Fruit fly (Drosophila melanogaster) whole organism, prepupa: ENCODE measurements around the gene Kdm5.

ENCODE experiments used
- CG11902 ChIP-seq: fragments of 200-800 bp; sonication (Bioruptor generic); optimal IDR thresholded peaks from 3 replicates; lab custom pipeline; 2016; ENCODE audit warnings: missing biosample characterization, missing genetic modification characterization
- CG15336 ChIP-seq: fragments of 200-800 bp; sonication (Bioruptor generic); IDR thresholded peaks from 2 replicates; pipeline ENCODE4 v1.3.6; 2022; ENCODE audit warnings: missing biosample characterization, missing genetic modification characterization
- CG16779 ChIP-seq: fragments of 200-800 bp; sonication (Bioruptor generic); optimal IDR thresholded peaks from 3 replicates; lab custom pipeline; 2017; ENCODE audit warnings: missing biosample characterization, mild to moderate bottlenecking, missing genetic modification characterization
- CG31627 ChIP-seq: fragments of 200-800 bp; sonication (Bioruptor generic); optimal IDR thresholded peaks from 3 replicates; lab custom pipeline; 2016; ENCODE audit warnings: missing biosample characterization, missing genetic modification characterization
- CG3919 ChIP-seq: fragments of 200-800 bp; sonication (Bioruptor generic); optimal IDR thresholded peaks from 3 replicates; lab custom pipeline; 2016; ENCODE audit warnings: missing biosample characterization, missing genetic modification characterization
- CG4318 ChIP-seq: fragments of 200-800 bp; sonication (Bioruptor generic); optimal IDR thresholded peaks from 3 replicates; lab custom pipeline; 2017; ENCODE audit warnings: missing biosample characterization, mild to moderate bottlenecking, missing genetic modification characterization
- CG6276 ChIP-seq: fragments of 200-800 bp; sonication (Bioruptor generic); optimal IDR thresholded peaks from 2 replicates; lab custom pipeline; 2017; ENCODE audit warnings: missing biosample characterization, mild to moderate bottlenecking, missing genetic modification characterization
- CG6792 ChIP-seq: fragments of 200-800 bp; sonication (Bioruptor generic); optimal IDR thresholded peaks from 3 replicates; lab custom pipeline; 2016; ENCODE audit warnings: missing biosample characterization, missing genetic modification characterization
- CG6808 ChIP-seq: fragments of 200-800 bp; sonication (Bioruptor generic); optimal IDR thresholded peaks from 3 replicates; lab custom pipeline; 2017; ENCODE audit warnings: missing biosample characterization, missing genetic modification characterization, mild to moderate bottlenecking, moderate library complexity, missing genetic modification reagents
- CG7368 ChIP-seq: fragments of 200-800 bp; sonication (Bioruptor generic); optimal IDR thresholded peaks from 3 replicates; lab custom pipeline; 2016; ENCODE audit warnings: missing biosample characterization, missing genetic modification characterization
- CG8119 ChIP-seq: fragments of 200-800 bp; sonication (Bioruptor generic); IDR thresholded peaks from 3 replicates; pipeline ENCODE4 v1.3.6; 2022; ENCODE audit warnings: missing biosample characterization, missing genetic modification characterization
- CG8319 ChIP-seq: fragments of 200-800 bp; sonication (Bioruptor generic); optimal IDR thresholded peaks from 3 replicates; lab custom pipeline; 2016; ENCODE audit warnings: missing biosample characterization, missing genetic modification characterization
- CG9139 ChIP-seq: fragments of 200-800 bp; sonication (Bioruptor generic); optimal IDR thresholded peaks from 3 replicates; lab custom pipeline; 2017; ENCODE audit warnings: missing biosample characterization, mild to moderate bottlenecking, missing genetic modification characterization
- Eip78C ChIP-seq: fragments of 200-800 bp; sonication (Bioruptor generic); peaks from one replicate; lab custom pipeline; 2016; ENCODE audit warnings: missing biosample characterization, missing genetic modification characterization
- Eip93F ChIP-seq: fragments of 200-800 bp; sonication (Bioruptor generic); optimal IDR thresholded peaks from 2 replicates; lab custom pipeline; 2016; ENCODE audit warnings: missing biosample characterization, mild to moderate bottlenecking, missing genetic modification characterization
- Ets21C ChIP-seq: fragments of 200-800 bp; sonication (Bioruptor generic); optimal IDR thresholded peaks from 3 replicates; lab custom pipeline; 2016; ENCODE audit warnings: missing biosample characterization, missing genetic modification characterization
- Ets96B ChIP-seq: fragments of 200-800 bp; optimal IDR thresholded peaks from 2 replicates; lab custom pipeline; 2019; ENCODE audit warnings: missing biosample characterization, mild to moderate bottlenecking, missing genetic modification characterization, moderate library complexity
- Hr39 ChIP-seq: fragments of 200-800 bp; sonication (Bioruptor generic); optimal IDR thresholded peaks from 2 replicates; lab custom pipeline; 2016; ENCODE audit warnings: missing biosample characterization, missing genetic modification characterization
- Hr4 ChIP-seq: fragments of 200-800 bp; sonication (Bioruptor generic); optimal IDR thresholded peaks from 3 replicates; lab custom pipeline; 2016; ENCODE audit warnings: missing biosample characterization, missing genetic modification characterization
- Met ChIP-seq: fragments of 200-800 bp; sonication (Bioruptor generic); optimal IDR thresholded peaks from 3 replicates; lab custom pipeline; 2016; ENCODE audit warnings: missing biosample characterization, missing genetic modification characterization
- Smox ChIP-seq: fragments of 200-800 bp; sonication (Bioruptor generic); optimal IDR thresholded peaks from 3 replicates; lab custom pipeline; 2016; ENCODE audit warnings: missing biosample characterization, missing genetic modification characterization
- Sox102F ChIP-seq: fragments of 200-800 bp; sonication (Bioruptor generic); optimal IDR thresholded peaks from 2 replicates; lab custom pipeline; 2016; ENCODE audit warnings: missing biosample characterization, mild to moderate bottlenecking, missing genetic modification characterization
- Sox14 ChIP-seq: fragments of 200-800 bp; sonication (Bioruptor generic); optimal IDR thresholded peaks from 3 replicates; lab custom pipeline; 2016; ENCODE audit warnings: missing biosample characterization, missing genetic modification characterization
- cyc ChIP-seq: fragments of 200-800 bp; sonication (Bioruptor generic); optimal IDR thresholded peaks from 3 replicates; lab custom pipeline; 2016; ENCODE audit warnings: missing biosample characterization, missing genetic modification characterization
- dsx ChIP-seq: fragments of 200-800 bp; optimal IDR thresholded peaks from 3 replicates; lab custom pipeline; 2019; ENCODE audit warnings: missing biosample characterization, mild to moderate bottlenecking, missing genetic modification characterization, moderate library complexity; ENCODE audit not compliant: poor library complexity, severe bottlenecking
- eg ChIP-seq: fragments of 200-800 bp; sonication (Bioruptor generic); IDR thresholded peaks from 3 replicates; pipeline ENCODE4 v1.3.6; 2022; ENCODE audit warnings: missing biosample characterization, missing genetic modification characterization
- esn ChIP-seq: fragments of 200-800 bp; sonication (Bioruptor generic); optimal IDR thresholded peaks from 2 replicates; lab custom pipeline; 2016; ENCODE audit warnings: missing biosample characterization, mild to moderate bottlenecking, missing genetic modification characterization, moderate library complexity
- fkh ChIP-seq: fragments of 200-800 bp; sonication (Bioruptor generic); optimal IDR thresholded peaks from 3 replicates; lab custom pipeline; 2017; ENCODE audit warnings: missing biosample characterization, mild to moderate bottlenecking, missing genetic modification characterization, moderate library complexity
- lz ChIP-seq: fragments of 200-800 bp; sonication (Bioruptor generic); optimal IDR thresholded peaks from 3 replicates; lab custom pipeline; 2016; ENCODE audit warnings: missing biosample characterization, missing genetic modification characterization
- pdm3 ChIP-seq: fragments of 200-800 bp; sonication (Bioruptor generic); optimal IDR thresholded peaks from 3 replicates; lab custom pipeline; 2016; ENCODE audit warnings: missing biosample characterization, missing genetic modification characterization
- salr ChIP-seq, 2 experiments: fragments of 200-800 bp; sonication (Bioruptor generic); optimal IDR thresholded peaks; 3 replicates each; lab custom pipeline; 2016 to 2018; ENCODE audit warnings: missing biosample characterization in 2 of 2, missing genetic modification characterization in 2 of 2, mild to moderate bottlenecking in 1 of 2
- spab ChIP-seq: fragments of 200-800 bp; sonication (Bioruptor generic); optimal IDR thresholded peaks from 2 replicates; lab custom pipeline; 2017; ENCODE audit warnings: missing biosample characterization, mild to moderate bottlenecking, missing genetic modification characterization, missing genetic modification reagents
- ss ChIP-seq, 2 experiments: fragments of 200-800 bp; sonication (Bioruptor generic); optimal IDR thresholded peaks; 2 replicates in 1 of 2; 3 replicates in 1 of 2; lab custom pipeline; 2017 to 2018; ENCODE audit warnings: mild to moderate bottlenecking in 2 of 2, missing biosample characterization in 2 of 2, missing genetic modification characterization in 2 of 2, moderate library complexity in 1 of 2
- svp ChIP-seq: fragments of 200-800 bp; sonication (Bioruptor generic); peaks from one replicate; lab custom pipeline; 2016; ENCODE audit warnings: missing biosample characterization, missing genetic modification characterization
- topi ChIP-seq: fragments of 200-800 bp; sonication (Bioruptor generic); optimal IDR thresholded peaks from 3 replicates; lab custom pipeline; 2016; ENCODE audit warnings: missing biosample characterization, missing genetic modification characterization
- vri ChIP-seq: fragments of 200-800 bp; sonication (Bioruptor generic); optimal IDR thresholded peaks from 3 replicates; lab custom pipeline; 2016; ENCODE audit warnings: missing biosample characterization, mild to moderate bottlenecking, missing genetic modification characterization

Gene Kdm5

dm6 chr2L:5975025-5975539, 24.2 kb downstream of the Kdm5 start:
- no peak for TF ChIP-seq CG8319
- no peak for TF ChIP-seq CG4318 (GFP tag; lab: Kevin White, UChicago)
- TF ChIP-seq eg (GFP tag; lab: Robert Waterston, UW) = peak; percentile 38; the same call in 2 of the 3 replicates
- TF ChIP-seq CG6808 (GFP tag; lab: Kevin White, UChicago) = no peak
- TF ChIP-seq dsx (GFP tag; lab: Kevin White, UChicago) = peak; percentile 26
- no peak for TF ChIP-seq Sox102F (GFP tag; lab: Kevin White, UChicago)
- TF ChIP-seq CG8119 (GFP tag; lab: Robert Waterston, UW) = 0 out of 3 replicates have a peak, but pooled peaks have one; percentile 18
- TF ChIP-seq svp (GFP tag; lab: Kevin White, UChicago) = peak; percentile 72
- no peak for TF ChIP-seq CG3919 (GFP tag; lab: Kevin White, UChicago)
- no peak for TF ChIP-seq vri (GFP tag; lab: Kevin White, UChicago)
- TF ChIP-seq CG15336 (GFP tag; lab: Robert Waterston, UW) = peak; percentile 13; the same call in 1 of the 2 replicates
- TF ChIP-seq fkh = peak; percentile 50
- TF ChIP-seq, all 60 proteins: peak for 6

dm6 chr2L:5974122-5974521, 25.2 kb downstream of the Kdm5 start:
- TF ChIP-seq ss (GFP tag; optimal IDR thresholded peaks at IDR 0.05; lab: Kevin White, UChicago) (peak in 1 of 2 experiments; percentile 16), CG15336 (GFP tag; lab: Robert Waterston, UW) (no peak), svp (GFP tag; lab: Kevin White, UChicago) (peak; percentile 85), CG6792 (GFP tag; lab: Kevin White, UChicago) (no peak), Eip78C (GFP tag; lab: Kevin White, UChicago) (peak; percentile 56), fkh (peak; percentile 95), spab (GFP tag; lab: Kevin White, UChicago) (peak; percentile 6), dsx (GFP tag; lab: Kevin White, UChicago) (no peak)
- TF ChIP-seq, all 60 proteins: peak for 5

- TF ChIP-seq CG9139 (GFP tag; lab: Kevin White, UChicago) (no peak), CG8119 (GFP tag; lab: Robert Waterston, UW) (no peak), Eip78C (GFP tag; lab: Kevin White, UChicago) (peak; percentile 39), CG6276 (no peak), svp (GFP tag; lab: Kevin White, UChicago) (no peak), Sox14 (no peak), eg (GFP tag; lab: Robert Waterston, UW) (no peak), lz (GFP tag; lab: Kevin White, UChicago) (no peak)
Observed at dm6 chr2L:5972588-5973236, 26.6 kb downstream of the Kdm5 start.

- TF ChIP-seq CG9139 (GFP tag; lab: Kevin White, UChicago) = no peak
- TF ChIP-seq cyc = peak; percentile 25
- peak; percentile 47 for TF ChIP-seq topi
- peak; percentile 44 for TF ChIP-seq lz (GFP tag; lab: Kevin White, UChicago)
- TF ChIP-seq CG31627 (GFP tag; lab: Kevin White, UChicago) = peak; percentile 52
- no peak for TF ChIP-seq Eip93F
- TF ChIP-seq Sox14 = peak; percentile 23
- no peak for TF ChIP-seq CG7368
- peak; percentile 47 for TF ChIP-seq Hr39 (GFP tag; lab: Kevin White, UChicago)
- TF ChIP-seq Hr4 (GFP tag; lab: Kevin White, UChicago) = no peak
- peak; percentile 50 for TF ChIP-seq Smox (GFP tag; lab: Kevin White, UChicago)
- TF ChIP-seq svp (GFP tag; lab: Kevin White, UChicago) = peak; percentile 84
- TF ChIP-seq esn (GFP tag; lab: Kevin White, UChicago) = peak; percentile 57
- TF ChIP-seq pdm3 (GFP tag; lab: Kevin White, UChicago) = no peak
- TF ChIP-seq Sox102F (GFP tag; lab: Kevin White, UChicago) = peak; percentile 14
- peak; percentile 34 for TF ChIP-seq Met (GFP tag; lab: Kevin White, UChicago)
- no peak for TF ChIP-seq CG11902 (GFP tag; lab: Kevin White, UChicago)
- TF ChIP-seq CG15336 (GFP tag; lab: Robert Waterston, UW) = peak; percentile 36; the same call in 1 of the 2 replicates
- TF ChIP-seq eg (GFP tag; lab: Robert Waterston, UW) = no peak
- TF ChIP-seq Ets96B (tag; lab: Kevin White, UChicago) = no peak
- TF ChIP-seq vri (GFP tag; lab: Kevin White, UChicago) = peak; percentile 38
- TF ChIP-seq Eip78C (GFP tag; lab: Kevin White, UChicago) = peak; percentile 73
- TF ChIP-seq Ets21C = peak; percentile 4
- no peak for TF ChIP-seq salr (GFP tag; optimal IDR thresholded peaks at IDR 0.05; lab: Kevin White, UChicago)
- no peak for TF ChIP-seq CG16779 (tag; lab: Kevin White, UChicago)
Observed at dm6 chr2L:5972005-5972404, 27.3 kb downstream of the Kdm5 start.
